Worm (Caenorhabditis elegans) whole organism, L1 larva: Measurements from ENCODE around the gene F46B6.12.

Experiments
- C04F5.9 ChIP-seq: sonication (generic microtip); optimal IDR thresholded peaks from 2 replicates; lab custom pipeline; 2016; ENCODE audit warnings: missing genetic modification characterization, missing compliant biosample characterization
- aha-1 ChIP-seq: fragments of 150-350 bp; optimal IDR thresholded peaks from 2 replicates; lab custom pipeline; 2014; ENCODE audit warnings: missing biosample characterization, missing genetic modification characterization
- aly-2 ChIP-seq: fragments of 150-350 bp; optimal IDR thresholded peaks from 2 replicates; lab custom pipeline; 2014; ENCODE audit warnings: missing biosample characterization, missing genetic modification characterization
- ama-1 ChIP-seq: fragments of 150-350 bp; optimal IDR thresholded peaks from 2 replicates; lab custom pipeline; 2014
- ceh-63 ChIP-seq: fragments of 200-800 bp; sonication (Bioruptor generic); optimal IDR thresholded peaks from 2 replicates; lab custom pipeline; 2018; ENCODE audit warnings: mild to moderate bottlenecking, missing genetic modification characterization, missing compliant biosample characterization
- ceh-8 ChIP-seq: fragments of 200-800 bp; sonication (Bioruptor generic); optimal IDR thresholded peaks from 2 replicates; lab custom pipeline; 2018; ENCODE audit warnings: mild to moderate bottlenecking, missing genetic modification characterization, moderate library complexity, missing compliant biosample characterization
- ces-1 ChIP-seq: fragments of 150-350 bp; optimal IDR thresholded peaks from 2 replicates; lab custom pipeline; 2014; ENCODE audit warnings: missing biosample characterization, missing genetic modification reagents, missing genetic modification characterization
- dpl-1 ChIP-seq, 3 experiments: fragments of 150-350 bp in 2 of 3; sonication (generic microtip) in 1 of 3; optimal IDR thresholded peaks; 2 replicates each; lab custom pipeline; 2014 to 2017; ENCODE audit warnings: missing biosample characterization in 3 of 3, missing genetic modification characterization in 3 of 3, missing genetic modification reagents in 3 of 3
- dsc-1 ChIP-seq: sonication (generic microtip); optimal IDR thresholded peaks from 2 replicates; lab custom pipeline; 2016; ENCODE audit warnings: mild to moderate bottlenecking, missing genetic modification characterization, missing compliant biosample characterization
- efl-1 ChIP-seq, 4 experiments: fragments of 150-350 bp; optimal IDR thresholded peaks in 3 of 4; peaks in 1 of 4; 1 replicate in 1 of 4; 2 replicates in 3 of 4; lab custom pipeline; 2014; ENCODE audit warnings: missing biosample characterization in 2 of 4, missing genetic modification characterization in 2 of 4, missing genetic modification reagents in 2 of 4
- egl-13 ChIP-seq: sonication (generic microtip); optimal IDR thresholded peaks from 2 replicates; lab custom pipeline; 2016; ENCODE audit warnings: missing genotype, missing genetic modification reagents, missing genetic modification characterization, missing compliant biosample characterization
- elt-2 ChIP-seq: sonication (generic microtip); optimal IDR thresholded peaks from 2 replicates; lab custom pipeline; 2016; ENCODE audit warnings: missing genetic modification characterization, mild to moderate bottlenecking, inconsistent platforms, missing compliant biosample characterization, missing genetic modification reagents
- ets-5 ChIP-seq: fragments of 200-800 bp; sonication (Bioruptor generic); IDR thresholded peaks from 2 replicates; pipeline ENCODE4 v1.3.6; 2022; ENCODE audit warnings: missing genetic modification characterization, missing compliant biosample characterization
- fkh-8 ChIP-seq: sonication (generic microtip); optimal IDR thresholded peaks from 2 replicates; lab custom pipeline; 2016; ENCODE audit warnings: mild to moderate bottlenecking, missing genetic modification characterization, missing compliant biosample characterization
- fos-1 ChIP-seq: fragments of 150-350 bp; optimal IDR thresholded peaks from 2 replicates; lab custom pipeline; 2014; ENCODE audit warnings: missing biosample characterization, missing genetic modification characterization
- hlh-4 ChIP-seq: sonication (generic microtip); optimal IDR thresholded peaks from 2 replicates; lab custom pipeline; 2016; ENCODE audit warnings: mild to moderate bottlenecking, missing genetic modification characterization, missing compliant biosample characterization
- jun-1 ChIP-seq: fragments of 150-350 bp; optimal IDR thresholded peaks from 2 replicates; lab custom pipeline; 2014; ENCODE audit warnings: missing biosample characterization, missing genetic modification reagents, missing genetic modification characterization
- lin-14 ChIP-seq: fragments of 200-800 bp; sonication (Bioruptor generic); optimal IDR thresholded peaks from 2 replicates; lab custom pipeline; 2018; ENCODE audit warnings: mild to moderate bottlenecking, missing genetic modification characterization, moderate library complexity, missing compliant biosample characterization
- lin-15B ChIP-seq: fragments of 150-350 bp; sonication (generic microtip); optimal IDR thresholded peaks from 3 replicates; lab custom pipeline; 2014; ENCODE audit warnings: missing biosample characterization, missing genetic modification characterization
- lin-35 ChIP-seq, 2 experiments: fragments of 150-350 bp; optimal IDR thresholded peaks; 2 replicates each; lab custom pipeline; 2014; ENCODE audit warnings: missing biosample characterization in 2 of 2, missing genetic modification characterization in 2 of 2, missing genetic modification reagents in 2 of 2
- lir-3 ChIP-seq: sonication (generic microtip); optimal IDR thresholded peaks from 2 replicates; lab custom pipeline; 2016; ENCODE audit warnings: mild to moderate bottlenecking, missing genetic modification characterization, moderate library complexity, missing compliant biosample characterization; ENCODE audit not compliant: poor library complexity
- lsy-2 ChIP-seq, 2 experiments: fragments of 150-350 bp; optimal IDR thresholded peaks; 2 replicates each; lab custom pipeline; 2014; ENCODE audit warnings: missing biosample characterization in 2 of 2, missing genetic modification characterization in 2 of 2
- mep-1 ChIP-seq: fragments of 150-350 bp; optimal IDR thresholded peaks from 2 replicates; lab custom pipeline; 2014; ENCODE audit warnings: missing biosample characterization, missing genetic modification characterization
- nhr-11 ChIP-seq: fragments of 150-350 bp; optimal IDR thresholded peaks from 2 replicates; lab custom pipeline; 2014; ENCODE audit warnings: missing biosample characterization, missing genetic modification characterization
- nhr-12 ChIP-seq: sonication (generic microtip); optimal IDR thresholded peaks from 2 replicates; lab custom pipeline; 2017; ENCODE audit warnings: missing biosample characterization, missing genetic modification characterization
- nhr-237 ChIP-seq: fragments of 150-350 bp; optimal IDR thresholded peaks from 2 replicates; lab custom pipeline; 2014; ENCODE audit warnings: missing biosample characterization, missing genetic modification characterization
- nhr-28 ChIP-seq: fragments of 150-350 bp; optimal IDR thresholded peaks from 2 replicates; lab custom pipeline; 2014; ENCODE audit warnings: missing biosample characterization, missing genetic modification characterization
- nhr-71 ChIP-seq: sonication (generic microtip); optimal IDR thresholded peaks from 2 replicates; lab custom pipeline; 2016; ENCODE audit warnings: mild to moderate bottlenecking, missing genetic modification characterization, moderate library complexity, missing compliant biosample characterization
- nhr-85 ChIP-seq: sonication (generic microtip); peaks from one replicate; lab custom pipeline; 2016; ENCODE audit warnings: missing genetic modification characterization, inconsistent platforms, missing compliant biosample characterization
- nhr-90 ChIP-seq: sonication (generic microtip); optimal IDR thresholded peaks from 2 replicates; lab custom pipeline; 2016; ENCODE audit warnings: mild to moderate bottlenecking, missing genetic modification characterization, missing compliant biosample characterization; ENCODE audit not compliant: poor library complexity
- snpc-4 ChIP-seq: fragments of 150-350 bp; optimal IDR thresholded peaks from 2 replicates; lab custom pipeline; 2014; ENCODE audit warnings: missing biosample characterization, missing genetic modification characterization
- snu-23 ChIP-seq: sonication (generic microtip); optimal IDR thresholded peaks from 2 replicates; lab custom pipeline; 2016; ENCODE audit warnings: missing genetic modification characterization, missing compliant biosample characterization
- sptf-1 ChIP-seq: fragments of 150-350 bp; optimal IDR thresholded peaks from 2 replicates; lab custom pipeline; 2014; ENCODE audit warnings: missing biosample characterization, missing genetic modification characterization
- tlp-1 ChIP-seq: fragments of 150-350 bp; optimal IDR thresholded peaks from 2 replicates; lab custom pipeline; 2014; ENCODE audit warnings: missing biosample characterization, missing genetic modification characterization
- unc-30 ChIP-seq: sonication (generic microtip); optimal IDR thresholded peaks from 2 replicates; lab custom pipeline; 2017; ENCODE audit warnings: missing biosample characterization, missing genetic modification characterization
- unc-62 ChIP-seq: fragments of 150-350 bp; optimal IDR thresholded peaks from 2 replicates; lab custom pipeline; 2014; ENCODE audit warnings: missing biosample characterization, missing genetic modification reagents, missing genetic modification characterization
- zip-4 ChIP-seq: fragments of 200-800 bp; sonication (Bioruptor generic); optimal IDR thresholded peaks from 2 replicates; lab custom pipeline; 2018; ENCODE audit warnings: mild to moderate bottlenecking, missing genetic modification characterization, moderate library complexity, missing compliant biosample characterization
- ztf-4 ChIP-seq: fragments of 150-350 bp; optimal IDR thresholded peaks from 2 replicates; lab custom pipeline; 2014; ENCODE audit warnings: missing biosample characterization, missing genetic modification characterization

F46B6.12 gene

DNA sequence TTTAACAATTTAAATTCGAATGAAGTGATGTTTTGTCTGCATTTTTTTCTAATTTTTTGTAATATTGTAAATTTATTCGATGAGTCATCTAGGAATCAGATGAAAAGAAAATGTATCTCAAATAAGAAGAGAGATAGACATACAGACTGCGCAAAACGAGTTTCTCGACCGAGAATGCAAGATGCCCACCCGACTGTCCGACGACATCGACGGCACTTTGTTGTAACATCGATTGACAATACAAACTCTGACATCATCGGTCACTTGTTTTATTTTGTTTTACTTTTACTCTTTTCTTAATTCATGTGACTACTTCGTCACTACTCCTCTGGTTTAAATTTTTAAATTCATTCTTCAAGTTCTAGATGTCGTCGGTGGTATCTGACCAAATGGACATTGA lies 34.8 kb downstream of the F46B6.12 start, which contains the start of gene sta-2 (continued):
- TF ChIP-seq ceh-63 (no peak), mep-1 (tag; lab: Kevin White, UChicago) (no peak), snpc-4 (tag; lab: Kevin White, UChicago) (no peak), nhr-90 (tag; lab: Kevin White, UChicago) (peak; percentile 26), efl-1 (optimal IDR thresholded peaks at IDR 0.05; lab: Kevin White, UChicago) (no peak), efl-1 (GFP tag; optimal IDR thresholded peaks at IDR 0.05 in 1 of 2; lab: Kevin White, UChicago) (peak in 1 of 2 experiments; percentile 64), nhr-28 (tag; lab: Kevin White, UChicago) (no peak), fos-1 (tag; lab: Kevin White, UChicago) (no peak), C04F5.9 (tag; lab: Kevin White, UChicago) (no peak), lsy-2 (tag; optimal IDR thresholded peaks at IDR 0.05; lab: Kevin White, UChicago) (peak in 1 of 2 experiments; percentile 48), nhr-85 (tag; lab: Kevin White, UChicago) (peak; percentile 93)

DNA sequence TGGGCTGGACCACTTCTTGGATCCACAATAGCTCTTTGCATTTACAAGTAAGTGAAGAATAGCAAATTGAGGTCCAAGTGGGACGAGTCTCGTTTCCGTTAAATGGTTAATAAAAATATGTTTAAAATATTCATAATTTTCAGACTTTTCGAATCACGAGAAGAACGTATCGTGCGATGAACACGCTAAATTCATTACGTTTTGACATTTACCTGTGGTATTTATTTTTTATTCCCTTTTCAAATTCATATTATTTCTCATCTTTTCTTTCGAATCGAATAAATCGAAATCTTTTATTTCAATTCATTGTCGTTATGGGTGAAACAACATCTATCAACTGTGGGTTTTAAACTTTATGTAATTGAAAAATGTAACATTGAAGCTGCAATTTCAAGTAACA lies 36.2 kb downstream of the F46B6.12 start, which contains the start of gene marc-1:
Gene marc-1 (plus strand): TSS at position 301 of the 400 bp plus-strand sequence.
- TF ChIP-seq jun-1 (tag; lab: Kevin White, UChicago) (no peak), dpl-1 (GFP tag; optimal IDR thresholded peaks at IDR 0.05; lab: Kevin White, UChicago) (no peak), snpc-4 (tag; lab: Kevin White, UChicago) (no peak), lir-3 (tag; lab: Kevin White, UChicago) (no peak), lin-14 (GFP tag; lab: Kevin White, UChicago) (no peak), ama-1 (no peak), ceh-8 (GFP tag; lab: Kevin White, UChicago) (no peak), sptf-1 (no peak), unc-30 (tag; lab: Kevin White, UChicago) (no peak), zip-4 (GFP tag; lab: Kevin White, UChicago) (no peak), nhr-11 (tag; lab: Kevin White, UChicago) (no peak), nhr-90 (tag; lab: Kevin White, UChicago) (no peak), nhr-85 (tag; lab: Kevin White, UChicago) (no peak), nhr-12 (no peak), ces-1 (GFP tag; lab: Kevin White, UChicago) (no peak)

DNA sequence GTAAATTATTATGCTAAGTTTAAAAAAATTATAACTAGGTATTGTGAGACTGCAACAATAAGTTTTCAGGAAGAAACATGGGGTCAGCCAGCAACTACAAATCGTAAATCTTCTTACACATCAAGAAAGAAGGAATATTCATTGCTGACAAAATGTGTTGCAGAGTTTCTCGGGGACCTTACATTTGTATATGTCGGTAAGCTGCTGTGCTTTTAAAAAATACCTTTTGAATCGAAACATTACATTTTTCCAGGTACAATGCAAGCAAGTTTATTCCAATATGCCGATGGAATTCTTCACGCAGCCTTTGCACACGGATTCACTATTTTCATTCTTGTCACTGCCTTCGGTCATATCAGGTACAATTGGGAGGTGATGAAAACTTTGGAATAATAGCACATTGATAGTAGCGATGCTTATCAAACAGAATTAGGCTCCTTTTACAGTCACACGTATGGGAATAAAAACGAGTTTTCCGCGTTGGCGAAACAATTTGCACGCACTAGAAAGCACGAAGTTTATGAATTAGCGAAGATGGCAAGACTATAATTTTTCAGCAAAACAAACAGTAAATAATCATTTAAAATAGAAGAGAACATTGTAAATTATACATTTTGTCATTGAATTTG lies 37.4 kb downstream of the F46B6.12 start:
- TF ChIP-seq unc-62 (GFP tag; lab: Kevin White, UChicago): no peak
- TF ChIP-seq efl-1 (optimal IDR thresholded peaks at IDR 0.05; lab: Kevin White, UChicago): no peak
- TF ChIP-seq efl-1 (GFP tag; optimal IDR thresholded peaks at IDR 0.05 in 1 of 2; lab: Kevin White, UChicago): peak in 1 of 2 experiments; percentile 73
- peak; percentile 56 for TF ChIP-seq elt-2 (tag; lab: Kevin White, UChicago)

DNA sequence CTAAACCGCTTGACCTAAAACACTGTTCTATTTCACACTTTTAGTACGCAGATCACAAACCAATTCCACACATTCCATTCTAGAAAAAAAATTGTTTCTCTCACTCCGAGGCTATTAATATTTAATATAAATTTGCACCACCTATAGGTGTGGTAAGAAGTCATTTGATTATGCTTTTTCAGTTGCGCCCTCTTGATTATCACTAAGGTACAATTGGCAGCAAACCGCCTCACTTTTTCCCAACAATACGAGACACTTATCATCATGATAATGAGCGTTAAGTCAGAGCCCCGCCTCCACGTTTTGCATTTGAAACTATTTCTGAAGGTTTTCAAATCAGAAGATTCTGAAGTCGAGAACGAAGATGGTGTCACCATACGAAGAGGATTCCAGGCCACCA lies 38.3 kb downstream of the F46B6.12 start, which contains the start of gene aqp-4:
Gene aqp-4 (plus strand): TSS at position 270 of the 400 bp plus-strand sequence.
- TF ChIP-seq elt-2 (tag; lab: Kevin White, UChicago) (peak; percentile 26), fkh-8 (tag; lab: Kevin White, UChicago) (no peak), lin-15B (tag; lab: Kevin White, UChicago) (no peak), ets-5 (GFP tag; lab: Robert Waterston, UW) (no peak), hlh-4 (tag; lab: Kevin White, UChicago) (no peak), tlp-1 (no peak)
- TF ChIP-seq, all 84 proteins: peak for 1

DNA sequence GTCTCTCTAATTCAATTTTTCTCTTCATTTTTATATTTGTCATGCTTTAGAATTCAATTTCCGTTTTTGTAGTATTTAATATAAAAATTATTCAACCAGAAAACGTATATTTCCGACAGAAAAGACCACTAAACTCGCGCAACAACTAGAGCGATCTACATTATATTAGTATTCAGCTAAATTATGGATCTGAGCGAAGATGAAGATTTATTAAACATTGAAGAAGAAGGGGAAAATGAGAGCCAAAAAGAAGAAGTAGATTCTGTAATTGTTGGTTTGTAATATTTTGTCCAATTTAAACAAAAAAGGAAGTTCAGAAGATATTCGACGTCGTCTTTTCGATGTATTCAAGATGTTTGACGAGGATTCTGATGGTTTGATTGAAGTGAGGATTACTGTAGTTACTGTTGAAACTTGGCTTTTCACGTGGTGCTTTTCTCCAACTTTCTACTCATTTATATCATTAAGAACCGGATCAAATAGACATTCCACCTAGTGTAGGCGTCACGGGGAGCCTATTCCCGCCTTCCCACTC lies 41.6 kb downstream of the F46B6.12 start, which contains the start of gene cal-7:
Gene cal-7 (plus strand): TSS at position 184 of the 535 bp plus-strand sequence.
- TF ChIP-seq dsc-1 (tag; lab: Kevin White, UChicago): no peak
- no peak for TF ChIP-seq lin-35 (GFP tag; optimal IDR thresholded peaks at IDR 0.05; lab: Kevin White, UChicago)
- no peak for TF ChIP-seq snpc-4 (tag; lab: Kevin White, UChicago)
- no peak for TF ChIP-seq nhr-237 (tag; lab: Kevin White, UChicago)
- TF ChIP-seq fkh-8 (tag; lab: Kevin White, UChicago): peak; percentile 2
- TF ChIP-seq snu-23 (GFP tag; lab: Kevin White, UChicago): no peak
- TF ChIP-seq lsy-2 (tag; optimal IDR thresholded peaks at IDR 0.05; lab: Kevin White, UChicago): peak in 1 of 2 experiments; percentile 24
- TF ChIP-seq aha-1 (tag; lab: Kevin White, UChicago): no peak
- peak; percentile 1 for TF ChIP-seq egl-13 (tag; lab: Kevin White, UChicago)
- TF ChIP-seq aly-2 (tag; lab: Kevin White, UChicago): peak; percentile 10
- peak; percentile 35 for TF ChIP-seq ztf-4 (tag; lab: Kevin White, UChicago)
- TF ChIP-seq nhr-71 (tag; lab: Kevin White, UChicago): peak; percentile 5
